Fruit fly (Drosophila melanogaster) whole organism, embryonic: ENCODE measurements around the gene CG14718.

Experiments
- CG10274 ChIP-seq: fragments of 200-800 bp; sonication (Bioruptor generic); optimal IDR thresholded peaks from 3 replicates; lab custom pipeline; 2017; ENCODE audit warnings: missing biosample characterization, mild to moderate bottlenecking, missing genetic modification characterization
- CG10543 ChIP-seq: fragments of 200-800 bp; sonication (Bioruptor generic); optimal IDR thresholded peaks from 3 replicates; lab custom pipeline; 2017; ENCODE audit warnings: missing biosample characterization, mild to moderate bottlenecking, missing genetic modification characterization, moderate library complexity
- CG13775 ChIP-seq: fragments of 200-800 bp; sonication (Bioruptor generic); optimal IDR thresholded peaks from 3 replicates; lab custom pipeline; 2017; ENCODE audit warnings: missing biosample characterization, mild to moderate bottlenecking, missing genetic modification characterization
- CG14014 ChIP-seq: fragments of 200-800 bp; sonication (Bioruptor generic); IDR thresholded peaks from 2 replicates; pipeline ENCODE4 v1.3.6; 2022; ENCODE audit warnings: missing biosample characterization, missing genetic modification characterization
- CG14441 ChIP-seq: fragments of 200-800 bp; sonication (Bioruptor generic); IDR thresholded peaks from 2 replicates; pipeline ENCODE4 v1.3.6; 2022; ENCODE audit warnings: missing biosample characterization, missing genetic modification characterization
- CG15269 ChIP-seq: fragments of 200-800 bp; sonication (Bioruptor generic); optimal IDR thresholded peaks from 2 replicates; lab custom pipeline; 2018; ENCODE audit warnings: missing biosample characterization, mild to moderate bottlenecking, missing genetic modification characterization, moderate library complexity
- CG15514 ChIP-seq: fragments of 200-800 bp; sonication (Bioruptor generic); optimal IDR thresholded peaks from 3 replicates; lab custom pipeline; 2017; ENCODE audit warnings: missing biosample characterization, missing genetic modification characterization, mild to moderate bottlenecking, moderate library complexity, missing genetic modification reagents
- CG16815 ChIP-seq: fragments of 200-800 bp; sonication (Bioruptor generic); optimal IDR thresholded peaks from 3 replicates; lab custom pipeline; 2017; ENCODE audit warnings: missing biosample characterization, mild to moderate bottlenecking, missing genetic modification characterization
- CG16863 ChIP-seq: fragments of 200-800 bp; sonication (Bioruptor generic); optimal IDR thresholded peaks from 3 replicates; lab custom pipeline; 2016; ENCODE audit warnings: missing biosample characterization, missing genetic modification characterization
- CG17186 ChIP-seq: fragments of 200-800 bp; sonication (Bioruptor generic); optimal IDR thresholded peaks from 3 replicates; lab custom pipeline; 2017; ENCODE audit warnings: missing biosample characterization, missing genetic modification reagents, missing genetic modification characterization
- CG2678 ChIP-seq: fragments of 200-800 bp; sonication (Bioruptor generic); optimal IDR thresholded peaks from 3 replicates; lab custom pipeline; 2019; ENCODE audit warnings: missing biosample characterization, mild to moderate bottlenecking, missing genetic modification characterization, moderate library complexity
- CG2712 ChIP-seq: fragments of 200-800 bp; optimal IDR thresholded peaks from 3 replicates; lab custom pipeline; 2019; ENCODE audit warnings: missing biosample characterization, mild to moderate bottlenecking, missing genetic modification characterization, moderate library complexity
- CG3281 ChIP-seq: fragments of 200-800 bp; sonication (Bioruptor generic); optimal IDR thresholded peaks from 3 replicates; lab custom pipeline; 2017; ENCODE audit warnings: missing biosample characterization, mild to moderate bottlenecking, missing genetic modification characterization
- CG34376 ChIP-seq: fragments of 200-800 bp; sonication (Bioruptor generic); optimal IDR thresholded peaks from 2 replicates; lab custom pipeline; 2018; ENCODE audit warnings: missing biosample characterization, mild to moderate bottlenecking, missing genetic modification characterization
- CG6683 ChIP-seq: fragments of 200-800 bp; sonication (Bioruptor generic); optimal IDR thresholded peaks from 2 replicates; lab custom pipeline; 2017; ENCODE audit warnings: missing biosample characterization, mild to moderate bottlenecking, missing genetic modification characterization, missing genetic modification reagents
- CTCF ChIP-seq: fragments of 200-800 bp; sonication (Bioruptor generic); optimal IDR thresholded peaks from 2 replicates; lab custom pipeline; 2017; ENCODE audit warnings: missing biosample characterization, mild to moderate bottlenecking, missing genetic modification characterization, moderate library complexity
- Camta ChIP-seq: fragments of 200-800 bp; sonication (Bioruptor generic); optimal IDR thresholded peaks from 2 replicates; lab custom pipeline; 2016; ENCODE audit warnings: missing biosample characterization, missing genetic modification characterization
- D19B ChIP-seq: fragments of 200-800 bp; sonication (Bioruptor generic); optimal IDR thresholded peaks from 2 replicates; lab custom pipeline; 2017; ENCODE audit warnings: missing biosample characterization, mild to moderate bottlenecking, missing genetic modification characterization
- Dad ChIP-seq: fragments of 200-800 bp; sonication (Bioruptor generic); optimal IDR thresholded peaks from 3 replicates; lab custom pipeline; 2016; ENCODE audit warnings: missing biosample characterization, missing genetic modification characterization
- Dek ChIP-seq: fragments of 200-800 bp; sonication (Bioruptor generic); optimal IDR thresholded peaks from 3 replicates; lab custom pipeline; 2019; ENCODE audit warnings: missing biosample characterization, mild to moderate bottlenecking, missing genetic modification characterization, moderate library complexity
- Dip2 ChIP-seq: fragments of 200-800 bp; sonication (Bioruptor generic); IDR thresholded peaks from 2 replicates; pipeline ENCODE4 v1.3.6; 2022; ENCODE audit warnings: missing biosample characterization, missing genetic modification characterization
- E2f1 ChIP-seq: fragments of 200-800 bp; sonication (Bioruptor generic); IDR thresholded peaks from 2 replicates; pipeline ENCODE4 v1.3.6; 2022; ENCODE audit warnings: missing biosample characterization, missing genetic modification characterization
- Fer1 ChIP-seq: fragments of 200-800 bp; sonication (Bioruptor generic); optimal IDR thresholded peaks from 2 replicates; lab custom pipeline; 2017; ENCODE audit warnings: missing biosample characterization, mild to moderate bottlenecking, missing genetic modification characterization
- GATAe ChIP-seq: fragments of 200-800 bp; sonication (Bioruptor generic); conservative IDR thresholded peaks from 2 replicates; pipeline ENCODE4 v1.3.6; 2022; ENCODE audit warnings: missing biosample characterization, missing genetic modification characterization
- Hmr ChIP-seq: fragments of 200-800 bp; sonication (Bioruptor generic); optimal IDR thresholded peaks from 3 replicates; lab custom pipeline; 2017; ENCODE audit warnings: mild to moderate bottlenecking, missing biosample characterization, missing genetic modification reagents, missing genetic modification characterization
- Hr78 ChIP-seq, 2 experiments: fragments of 200-800 bp in 1 of 2; fragments of >200 bp in 1 of 2; sonication (Bioruptor generic) in 1 of 2; optimal IDR thresholded peaks; 2 replicates each; lab custom pipeline; 2017 to 2019; ENCODE audit warnings: missing biosample characterization in 2 of 2, missing genetic modification characterization in 2 of 2, mild to moderate bottlenecking in 1 of 2, moderate library complexity in 1 of 2
- Lhr ChIP-seq: fragments of 200-800 bp; sonication (Bioruptor generic); optimal IDR thresholded peaks from 3 replicates; lab custom pipeline; 2017; ENCODE audit warnings: mild to moderate bottlenecking, missing biosample characterization, missing genetic modification reagents, missing genetic modification characterization
- MBD-R2 ChIP-seq: fragments of 200-800 bp; sonication (Bioruptor generic); IDR thresholded peaks from 2 replicates; pipeline ENCODE4 v1.3.6; 2022; ENCODE audit warnings: missing biosample characterization, missing genetic modification characterization
- Med ChIP-seq: fragments of 200-800 bp; sonication (Bioruptor generic); peaks from one replicate; lab custom pipeline; 2016; ENCODE audit warnings: missing biosample characterization, missing genetic modification characterization, mild to moderate bottlenecking, inconsistent platforms, moderate library complexity
- Mrtf ChIP-seq: fragments of 200-800 bp; sonication (Bioruptor generic); IDR thresholded peaks from 3 replicates; pipeline ENCODE4 v1.3.6; 2022; ENCODE audit warnings: missing biosample characterization, missing genetic modification characterization
- Opbp ChIP-seq: fragments of 200-800 bp; sonication (Bioruptor generic); IDR thresholded peaks from 3 replicates; pipeline ENCODE4 v1.3.6; 2022; ENCODE audit warnings: missing biosample characterization, missing genetic modification characterization; ENCODE audit not compliant: partially characterized antibody
- PHDP ChIP-seq: fragments of 200-800 bp; sonication (Bioruptor generic); optimal IDR thresholded peaks from 3 replicates; lab custom pipeline; 2018; ENCODE audit warnings: missing biosample characterization, mild to moderate bottlenecking, missing genetic modification characterization, moderate library complexity
- Stat92E ChIP-seq, 3 experiments: fragments of >200 bp in 2 of 3; fragments of 200-800 bp in 1 of 3; sonication (Bioruptor generic) in 1 of 3; optimal IDR thresholded peaks; 2 replicates each; lab custom pipeline; 2017 to 2019; ENCODE audit warnings: missing biosample characterization in 3 of 3, missing genetic modification characterization in 3 of 3, mild to moderate bottlenecking in 1 of 3, moderate library complexity in 1 of 3
- ap ChIP-seq: fragments of 200-800 bp; sonication (Bioruptor generic); IDR thresholded peaks from 2 replicates; pipeline ENCODE4 v1.3.6; 2022; ENCODE audit warnings: missing biosample characterization, missing genetic modification characterization
- ase ChIP-seq: fragments of 200-800 bp; sonication (Bioruptor generic); IDR thresholded peaks from 3 replicates; pipeline ENCODE4 v1.3.6; 2022; ENCODE audit warnings: missing biosample characterization, missing genetic modification characterization
- bcd ChIP-seq: fragments of 200-800 bp; sonication (Bioruptor generic); optimal IDR thresholded peaks from 2 replicates; lab custom pipeline; 2017; ENCODE audit warnings: missing biosample characterization, mild to moderate bottlenecking, missing genetic modification characterization
- bigmax ChIP-seq: fragments of 200-800 bp; sonication (Bioruptor generic); optimal IDR thresholded peaks from 2 replicates; lab custom pipeline; 2018; ENCODE audit warnings: missing biosample characterization, mild to moderate bottlenecking, missing genetic modification characterization
- ci ChIP-seq: fragments of 200-800 bp; sonication (Bioruptor generic); IDR thresholded peaks from 3 replicates; pipeline ENCODE4 v1.3.6; 2022; ENCODE audit warnings: missing biosample characterization, missing genetic modification characterization
- esg ChIP-seq: fragments of 200-800 bp; sonication (Bioruptor generic); conservative IDR thresholded peaks from 2 replicates; pipeline ENCODE4 v1.3.6; 2022; ENCODE audit warnings: missing biosample characterization, missing genetic modification characterization
- exex ChIP-seq: fragments of 200-800 bp; sonication (Bioruptor generic); optimal IDR thresholded peaks from 4 replicates; lab custom pipeline; 2018; ENCODE audit warnings: missing biosample characterization, mild to moderate bottlenecking, missing genetic modification characterization, moderate library complexity
- fd3F ChIP-seq: fragments of 200-800 bp; sonication (Bioruptor generic); optimal IDR thresholded peaks from 2 replicates; lab custom pipeline; 2018; ENCODE audit warnings: missing biosample characterization, mild to moderate bottlenecking, missing genetic modification characterization, moderate library complexity
- ftz-f1 ChIP-seq: fragments of 200-800 bp; sonication (Bioruptor generic); optimal IDR thresholded peaks from 2 replicates; lab custom pipeline; 2016; ENCODE audit warnings: missing biosample characterization, missing genetic modification characterization
- pb ChIP-seq: fragments of 200-800 bp; sonication (Bioruptor generic); optimal IDR thresholded peaks from 3 replicates; lab custom pipeline; 2016; ENCODE audit warnings: missing biosample characterization, missing genetic modification characterization
- scrt ChIP-seq: fragments of 200-800 bp; sonication (Bioruptor generic); optimal IDR thresholded peaks from 2 replicates; lab custom pipeline; 2018; ENCODE audit warnings: missing biosample characterization, mild to moderate bottlenecking, missing genetic modification characterization, moderate library complexity
- sd ChIP-seq: fragments of 200-800 bp; sonication (Bioruptor generic); optimal IDR thresholded peaks from 3 replicates; lab custom pipeline; 2018; ENCODE audit warnings: missing biosample characterization, mild to moderate bottlenecking, missing genetic modification characterization, moderate library complexity
- seq ChIP-seq: fragments of 200-800 bp; sonication (Bioruptor generic); IDR thresholded peaks from 2 replicates; pipeline ENCODE4 v1.3.6; 2022; ENCODE audit warnings: missing biosample characterization, missing genetic modification characterization
- sug ChIP-seq: fragments of 200-800 bp; optimal IDR thresholded peaks from 2 replicates; lab custom pipeline; 2019; ENCODE audit warnings: missing biosample characterization, mild to moderate bottlenecking, missing genetic modification characterization, moderate library complexity
- vfl ChIP-seq: fragments of 200-800 bp; sonication (Bioruptor generic); optimal IDR thresholded peaks from 2 replicates; lab custom pipeline; 2016; ENCODE audit warnings: missing biosample characterization, missing genetic modification characterization
- vnd ChIP-seq: fragments of 200-800 bp; sonication (Bioruptor generic); IDR thresholded peaks from 3 replicates; pipeline ENCODE4 v1.3.6; 2022; ENCODE audit warnings: missing biosample characterization, missing genetic modification characterization; ENCODE audit not compliant: partially characterized antibody

CG14718 gene

DNA sequence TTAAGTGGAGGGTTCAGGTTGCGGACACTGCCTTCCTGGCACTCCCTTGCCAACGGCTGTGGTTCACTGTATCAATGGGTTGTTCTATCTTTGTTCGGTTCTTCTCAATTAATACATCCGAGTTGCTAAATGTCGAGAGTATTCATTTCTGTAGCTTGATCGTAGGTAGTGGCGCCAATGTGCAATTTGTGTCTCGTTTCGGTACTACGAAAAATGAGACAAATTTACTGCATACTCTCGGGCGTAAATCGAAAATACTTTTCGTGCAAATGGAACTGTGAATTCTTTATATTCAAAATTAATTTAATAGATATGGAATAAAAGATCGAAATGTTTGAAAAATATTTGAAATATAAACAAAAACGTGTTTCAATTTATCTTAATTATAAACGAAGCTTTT is 34.9 kb upstream of the CG14718 start (continued):
- TF ChIP-seq CG17186 (GFP tag; lab: Kevin White, UChicago) (no peak), GATAe (GFP tag; lab: Robert Waterston, UW) (no peak), ftz-f1 (no peak), CG14014 (GFP tag; lab: Robert Waterston, UW) (no peak), Dad (GFP tag; lab: Kevin White, UChicago) (no peak), CTCF (peak; percentile 97), ase (GFP tag; lab: Robert Waterston, UW) (0 out of 3 replicates have a peak, but pooled peaks have one; percentile 8), pb (no peak), vfl (GFP tag; lab: Kevin White, UChicago) (no peak), E2f1 (GFP tag; lab: Robert Waterston, UW) (no peak), Hmr (GFP tag; lab: Kevin White, UChicago) (no peak), CG3281 (no peak), bigmax (GFP tag; lab: Kevin White, UChicago) (no peak), Camta (GFP tag; lab: Kevin White, UChicago) (no peak), ap (GFP tag; lab: Robert Waterston, UW) (no peak), MBD-R2 (GFP tag; lab: Robert Waterston, UW) (no peak), CG16863 (GFP tag; lab: Kevin White, UChicago) (no peak), CG16815 (no peak), Med (GFP tag; lab: Kevin White, UChicago) (peak; percentile 72), Dip2 (GFP tag; lab: Robert Waterston, UW) (no peak), Mrtf (GFP tag; lab: Robert Waterston, UW) (no peak), CG14441 (no peak), Lhr (GFP tag; lab: Kevin White, UChicago) (peak; percentile 26), D19B (GFP tag; lab: Kevin White, UChicago) (no peak), ci (GFP tag; lab: Robert Waterston, UW) (0 out of 3 replicates have a peak, but pooled peaks have one; percentile 21), CG13775 (GFP tag; lab: Kevin White, UChicago) (no peak), esg (no peak), PHDP (tag; lab: Kevin White, UChicago) (no peak), Stat92E (GFP tag; optimal IDR thresholded peaks at IDR 0.05; lab: Kevin White, UChicago) (no peak), CG2712 (tag; lab: Kevin White, UChicago) (peak; percentile 13), Opbp (GFP tag; lab: Robert Waterston, UW) (peak; percentile 36; the same call in 1 of the 3 replicates), vnd (no peak)

dm6 chr3R:11665925-11666687 is 34.3 kb upstream of the CG14718 start:
- TF ChIP-seq CG2678 (tag; lab: Kevin White, UChicago) = peak; percentile 42
- TF ChIP-seq Hmr (GFP tag; lab: Kevin White, UChicago) = peak; percentile 43
- no peak for TF ChIP-seq bcd (GFP tag; lab: Kevin White, UChicago)
- peak; percentile 85 for TF ChIP-seq sd (tag; lab: Kevin White, UChicago)
- peak; percentile 91 for TF ChIP-seq CG34376 (GFP tag; lab: Kevin White, UChicago)
- TF ChIP-seq CG10543 (GFP tag; lab: Kevin White, UChicago) = peak; percentile 25
- TF ChIP-seq ftz-f1 = peak; percentile 40
- TF ChIP-seq seq (GFP tag; lab: Robert Waterston, UW) = 0 out of 2 replicates have a peak, but pooled peaks have one; percentile 10
- peak; percentile 91 for TF ChIP-seq sug (tag; lab: Kevin White, UChicago)
- peak; percentile 78 for TF ChIP-seq GATAe (GFP tag; lab: Robert Waterston, UW)
- TF ChIP-seq CG15269 (tag; lab: Kevin White, UChicago) = peak; percentile 27
- TF ChIP-seq scrt = peak; percentile 2
- peak; percentile 41 for TF ChIP-seq Dek (tag; lab: Kevin White, UChicago)
- TF ChIP-seq CG3281 = peak; percentile 18
- TF ChIP-seq Hr78 (GFP tag; optimal IDR thresholded peaks at IDR 0.05; lab: Kevin White, UChicago) = peak in 1 of 2 experiments; percentile 63
- no peak for TF ChIP-seq CG6683 (GFP tag; lab: Kevin White, UChicago)
- peak; percentile 38 for TF ChIP-seq CG15514
- TF ChIP-seq Fer1 (GFP tag; lab: Kevin White, UChicago) = peak; percentile 39
- TF ChIP-seq CG10274 (GFP tag; lab: Kevin White, UChicago) = no peak
- no peak for TF ChIP-seq fd3F (GFP tag; lab: Kevin White, UChicago)
- TF ChIP-seq exex (tag; lab: Kevin White, UChicago) = peak; percentile 95
